Worm (Caenorhabditis elegans) whole organism, L4 larva: ENCODE measurements around the gene K07F5.6.

Experiments
- daf-16 ChIP-seq, 3 experiments: sonication (generic microtip); optimal IDR thresholded peaks; 2 replicates each; lab custom pipeline; 2016 to 2017; ENCODE audit warnings: missing genetic modification characterization in 3 of 3, missing genetic modification reagents in 3 of 3, mild to moderate bottlenecking in 2 of 3, missing compliant biosample characterization in 2 of 3, missing biosample characterization in 1 of 3, moderate library complexity in 1 of 3
- jun-1 ChIP-seq: fragments of 150-350 bp; optimal IDR thresholded peaks from 2 replicates; lab custom pipeline; 2014; ENCODE audit warnings: missing biosample characterization, missing genetic modification reagents, missing genetic modification characterization
- lin-15B ChIP-seq: fragments of 150-350 bp; sonication (generic microtip); optimal IDR thresholded peaks from 3 replicates; lab custom pipeline; 2014; ENCODE audit warnings: missing biosample characterization, missing genetic modification characterization
- lin-29 ChIP-seq: fragments of 200-800 bp; sonication (Bioruptor generic); IDR thresholded peaks from 2 replicates; pipeline ENCODE4 v1.3.6; 2022; ENCODE audit warnings: missing genetic modification reagents, missing genetic modification characterization, missing compliant biosample characterization
- nhr-237 ChIP-seq: sonication (generic microtip); optimal IDR thresholded peaks from 2 replicates; lab custom pipeline; 2017; ENCODE audit warnings: missing biosample characterization, missing genetic modification characterization
- nhr-25 ChIP-seq: sonication (generic microtip); optimal IDR thresholded peaks from 2 replicates; lab custom pipeline; 2017; ENCODE audit warnings: missing genetic modification characterization, mild to moderate bottlenecking, missing compliant biosample characterization, antibody characterized with exemption, moderate library complexity, borderline replicate concordance; ENCODE audit not compliant: insufficient read depth
- nhr-76 ChIP-seq: fragments of 150-350 bp; optimal IDR thresholded peaks from 2 replicates; lab custom pipeline; 2014; ENCODE audit warnings: missing biosample characterization, missing genetic modification characterization
- tra-1 ChIP-seq: fragments of 200-800 bp; sonication (Bioruptor generic); IDR thresholded peaks from 2 replicates; pipeline ENCODE4 v1.3.6; 2022; ENCODE audit warnings: missing genetic modification reagents, missing genetic modification characterization, missing compliant biosample characterization

DNA sequence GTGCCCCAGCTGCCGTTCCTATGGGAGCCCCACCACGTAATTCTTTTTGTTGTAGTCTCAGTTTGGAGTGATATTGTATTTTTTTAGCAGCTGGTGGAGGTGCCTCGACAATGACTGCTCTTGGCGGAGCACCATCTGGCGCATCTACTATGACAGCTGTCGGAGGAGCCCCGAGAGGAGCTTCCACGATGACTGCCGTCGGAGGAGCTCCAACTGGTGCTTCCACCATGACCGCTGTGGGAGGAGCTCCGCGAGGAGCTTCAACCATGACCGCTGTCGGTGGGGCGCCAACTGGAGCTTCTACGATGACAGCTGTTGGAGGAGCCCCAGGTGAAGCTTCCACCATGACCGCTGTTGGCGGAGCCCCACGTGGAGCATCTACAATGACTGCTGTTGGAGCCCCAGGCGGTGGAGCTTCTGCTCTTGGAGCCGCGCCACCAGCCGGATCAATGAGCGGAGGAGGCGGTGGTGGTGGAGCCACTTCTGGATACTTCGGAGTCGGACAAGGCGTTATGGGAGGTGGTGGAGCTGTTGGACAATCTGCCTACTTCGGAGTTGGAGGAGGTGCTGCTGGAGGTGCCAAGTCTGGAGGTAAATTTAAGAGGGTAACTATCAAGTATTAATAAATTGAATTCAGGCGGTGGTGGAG is 6.5 kb upstream of the K07F5.6 start:
- TF ChIP-seq nhr-76 (tag; lab: Kevin White, UChicago) (no peak), nhr-25 (tag; lab: Kevin White, UChicago) (no peak), tra-1 (GFP tag; lab: Robert Waterston, UW) (no peak), nhr-237 (tag; lab: Kevin White, UChicago) (no peak), daf-16 (GFP tag; optimal IDR thresholded peaks at IDR 0.05; lab: Kevin White, UChicago) (no peak), daf-16 (tag; optimal IDR thresholded peaks at IDR 0.05; lab: Kevin White, UChicago) (no peak), lin-29 (no peak), lin-15B (tag; lab: Kevin White, UChicago) (no peak), jun-1 (tag; lab: Kevin White, UChicago) (no peak)
